Worm (Caenorhabditis elegans) whole organism, early embryonic: ENCODE measurements around the gene K01A11.1.
A peak's percentile ranks its signal among the peaks of the same experiment; 100 is the strongest.

Source experiments
- B0310.2 ChIP-seq: sonication (generic microtip); optimal IDR thresholded peaks from 2 replicates; lab custom pipeline; 2016; ENCODE audit warnings: mild to moderate bottlenecking, missing genetic modification characterization, missing compliant biosample characterization
- F13C5.2 ChIP-seq: sonication (generic microtip); optimal IDR thresholded peaks from 2 replicates; lab custom pipeline; 2017; ENCODE audit warnings: mild to moderate bottlenecking, missing genetic modification characterization, inconsistent platforms, missing compliant biosample characterization
- aly-1 ChIP-seq: sonication (generic microtip); optimal IDR thresholded peaks from 2 replicates; lab custom pipeline; 2016; ENCODE audit warnings: missing genetic modification characterization, missing compliant biosample characterization
- ama-1 ChIP-seq: fragments of 150-350 bp; optimal IDR thresholded peaks from 2 replicates; lab custom pipeline; 2014
- ceh-13 ChIP-seq: fragments of 200-800 bp; sonication (Bioruptor generic); optimal IDR thresholded peaks from 2 replicates; lab custom pipeline; 2018; ENCODE audit warnings: mild to moderate bottlenecking, missing genetic modification characterization, missing compliant biosample characterization
- ceh-36 ChIP-seq: sonication (generic microtip); optimal IDR thresholded peaks from 2 replicates; lab custom pipeline; 2016; ENCODE audit warnings: missing genetic modification characterization, inconsistent platforms, missing compliant biosample characterization
- ets-7 ChIP-seq: sonication (generic microtip); optimal IDR thresholded peaks from 2 replicates; lab custom pipeline; 2016; ENCODE audit warnings: missing genotype, missing genetic modification characterization, missing compliant biosample characterization
- flt-1 ChIP-seq: fragments of 200-800 bp; sonication (Bioruptor generic); IDR thresholded peaks from 2 replicates; pipeline ENCODE4 v1.3.6; 2022; ENCODE audit warnings: missing genetic modification characterization, missing compliant biosample characterization
- hmbx-1 ChIP-seq: sonication (generic microtip); optimal IDR thresholded peaks from 2 replicates; lab custom pipeline; 2016; ENCODE audit warnings: mild to moderate bottlenecking, missing genetic modification characterization, missing compliant biosample characterization
- hmg-4 ChIP-seq: fragments of 200-800 bp; sonication (Bioruptor generic); optimal IDR thresholded peaks from 2 replicates; lab custom pipeline; 2018; ENCODE audit warnings: mild to moderate bottlenecking, missing genetic modification characterization, missing compliant biosample characterization
- hnd-1 ChIP-seq: sonication (generic microtip); optimal IDR thresholded peaks from 2 replicates; lab custom pipeline; 2016; ENCODE audit warnings: missing genetic modification characterization, missing compliant biosample characterization
- pes-1 ChIP-seq: fragments of 200-800 bp; sonication (Bioruptor generic); IDR thresholded peaks from 2 replicates; pipeline ENCODE4 v1.3.6; 2022; ENCODE audit warnings: missing genetic modification reagents, missing genetic modification characterization, missing compliant biosample characterization
- scrt-1 ChIP-seq: fragments of 200-800 bp; sonication (Bioruptor generic); IDR thresholded peaks from 2 replicates; pipeline ENCODE4 v1.3.6; 2022; ENCODE audit warnings: missing genetic modification characterization, missing compliant biosample characterization
- sea-1 ChIP-seq: fragments of 200-800 bp; sonication (Bioruptor generic); conservative IDR thresholded peaks from 2 replicates; pipeline ENCODE4 v1.3.6; 2022; ENCODE audit warnings: missing genetic modification characterization, missing compliant biosample characterization
- tbx-11 ChIP-seq: fragments of 200-800 bp; sonication (Bioruptor generic); IDR thresholded peaks from 2 replicates; pipeline ENCODE4 v1.3.6; 2022; ENCODE audit warnings: missing genetic modification characterization, missing compliant biosample characterization
- tbx-37 ChIP-seq: fragments of 200-800 bp; sonication (Bioruptor generic); conservative IDR thresholded peaks from 2 replicates; pipeline ENCODE4 v1.3.6; 2022; ENCODE audit warnings: missing genetic modification reagents, missing genetic modification characterization, missing compliant biosample characterization
- tra-4 ChIP-seq: sonication (generic microtip); optimal IDR thresholded peaks from 2 replicates; lab custom pipeline; 2017; ENCODE audit warnings: missing genetic modification characterization, missing compliant biosample characterization

K01A11.1 gene

DNA sequence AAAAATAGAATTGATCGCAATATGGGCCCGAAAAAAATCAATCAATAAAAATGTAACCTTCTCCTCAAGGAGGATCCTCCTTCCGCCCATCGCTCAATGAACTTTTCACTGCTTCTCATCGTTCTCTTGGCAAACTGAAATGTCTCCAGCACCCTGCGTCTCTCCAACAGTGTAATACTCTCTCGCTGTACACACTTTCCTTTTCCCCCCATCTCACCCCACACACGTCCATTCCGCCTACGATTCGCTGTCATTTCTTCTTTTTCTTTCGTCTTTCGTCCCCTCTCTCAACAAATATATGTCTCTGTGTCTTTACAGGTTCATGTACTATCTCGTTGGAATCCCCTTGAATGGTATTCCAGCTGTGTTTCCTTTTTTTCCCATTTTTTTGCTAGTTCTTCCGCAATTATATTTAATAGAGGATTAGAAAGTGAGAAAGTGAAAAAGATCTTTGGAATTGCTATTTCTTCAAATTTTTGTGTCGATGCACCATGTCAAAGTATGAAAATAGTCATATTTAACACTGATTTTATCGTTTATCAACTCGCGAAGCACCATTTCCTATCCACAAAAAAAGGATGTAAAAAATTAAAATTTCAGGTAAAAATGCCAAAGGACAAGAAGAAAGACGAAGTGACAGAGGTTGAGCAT is 40.2 kb upstream of the K01A11.1 start, which contains the start of gene rsu-1:
TSS of gene rsu-1 (plus strand) at position 601 of the 651 bp plus-strand sequence.
- no peak for TF ChIP-seq ceh-36 (tag; lab: Kevin White, UChicago)
- TF ChIP-seq aly-1 (tag; lab: Kevin White, UChicago), result no peak
- TF ChIP-seq F13C5.2 (tag; lab: Kevin White, UChicago), result peak; percentile 26
- no peak for TF ChIP-seq tbx-11
- TF ChIP-seq tra-4 (tag; lab: Kevin White, UChicago), result no peak

DNA sequence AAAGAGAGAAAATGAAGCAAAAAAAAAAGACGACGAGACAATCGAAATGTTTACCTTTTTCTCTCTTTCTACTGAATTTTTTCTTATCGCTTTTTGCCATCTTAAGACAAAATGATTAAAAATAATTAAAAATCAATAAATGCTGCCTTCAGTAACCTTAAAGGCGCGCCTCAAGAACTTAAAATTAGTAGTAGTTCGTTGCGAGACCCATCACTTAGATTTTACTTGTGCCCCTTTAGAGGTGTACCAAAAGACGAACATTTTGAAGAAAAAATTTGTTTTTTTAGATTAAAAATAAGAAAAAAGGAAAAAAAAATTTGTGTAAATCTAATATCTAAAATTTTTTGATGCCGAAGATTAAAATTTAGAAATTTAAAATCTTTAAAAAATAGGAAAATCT is 39.7 kb upstream of the K01A11.1 start:
- TF ChIP-seq aly-1 (tag; lab: Kevin White, UChicago) (no peak), pes-1 (GFP tag; lab: Robert Waterston, UW) (no peak), F13C5.2 (tag; lab: Kevin White, UChicago) (no peak), ets-7 (tag; lab: Kevin White, UChicago) (no peak), tbx-37 (GFP tag; lab: Robert Waterston, UW) (no peak), ceh-36 (tag; lab: Kevin White, UChicago) (no peak), flt-1 (GFP tag; lab: Robert Waterston, UW) (no peak), ceh-13 (GFP tag; lab: Kevin White, UChicago) (no peak), scrt-1 (GFP tag; lab: Robert Waterston, UW) (no peak), hnd-1 (tag; lab: Kevin White, UChicago) (no peak), ama-1 (no peak), hmg-4 (GFP tag; lab: Kevin White, UChicago) (no peak), tbx-11 (no peak), sea-1 (no peak)

DNA sequence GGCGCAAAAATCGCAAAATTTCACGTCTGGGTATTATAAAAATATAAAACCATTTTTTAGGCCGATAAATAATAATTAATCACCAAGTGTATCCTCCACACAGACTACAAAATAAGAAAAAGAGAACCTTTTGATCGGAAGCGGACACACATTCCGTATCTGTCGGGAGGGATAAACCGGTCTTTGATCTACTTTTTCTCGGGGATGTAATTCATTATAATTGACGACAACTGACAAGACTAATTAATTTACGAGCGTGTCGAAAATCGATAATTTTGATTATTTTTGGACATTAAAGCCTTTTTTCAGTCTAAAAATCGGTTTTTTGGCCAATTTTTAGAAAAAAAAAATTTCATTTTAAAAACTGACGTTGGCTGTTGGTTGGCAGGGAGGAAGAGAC is 39.1 kb upstream of the K01A11.1 start:
- TF ChIP-seq tbx-37 (GFP tag; lab: Robert Waterston, UW), result no peak

DNA sequence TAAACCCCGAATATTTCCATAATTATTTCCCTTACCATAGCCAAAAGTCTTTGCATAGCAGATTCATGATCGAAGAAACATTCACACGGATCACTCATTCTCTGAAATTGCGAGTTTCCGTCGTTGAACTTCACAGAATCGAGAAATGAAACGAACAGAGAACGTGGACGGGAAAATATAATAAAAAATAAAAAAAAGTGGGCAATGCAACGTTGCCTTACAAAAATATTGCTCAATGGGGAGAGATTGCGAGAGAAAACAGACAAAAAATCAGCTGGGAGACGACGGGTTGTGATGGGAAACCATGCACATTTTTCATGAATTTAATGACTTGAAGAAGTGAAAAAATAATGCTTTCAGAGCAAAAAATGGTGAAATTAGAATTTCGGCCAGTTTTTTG is 38.4 kb upstream of the K01A11.1 start, which contains the start of gene smim-14:
TSS of gene smim-14 (minus strand) at position 101 of the 400 bp plus-strand sequence.
- no peak for TF ChIP-seq scrt-1 (GFP tag; lab: Robert Waterston, UW)
- no peak for TF ChIP-seq flt-1 (GFP tag; lab: Robert Waterston, UW)
- TF ChIP-seq sea-1, result no peak
- TF ChIP-seq ceh-13 (GFP tag; lab: Kevin White, UChicago), result no peak
- no peak for TF ChIP-seq ets-7 (tag; lab: Kevin White, UChicago)
- TF ChIP-seq hmg-4 (GFP tag; lab: Kevin White, UChicago), result no peak
- TF ChIP-seq ceh-36 (tag; lab: Kevin White, UChicago), result no peak

DNA sequence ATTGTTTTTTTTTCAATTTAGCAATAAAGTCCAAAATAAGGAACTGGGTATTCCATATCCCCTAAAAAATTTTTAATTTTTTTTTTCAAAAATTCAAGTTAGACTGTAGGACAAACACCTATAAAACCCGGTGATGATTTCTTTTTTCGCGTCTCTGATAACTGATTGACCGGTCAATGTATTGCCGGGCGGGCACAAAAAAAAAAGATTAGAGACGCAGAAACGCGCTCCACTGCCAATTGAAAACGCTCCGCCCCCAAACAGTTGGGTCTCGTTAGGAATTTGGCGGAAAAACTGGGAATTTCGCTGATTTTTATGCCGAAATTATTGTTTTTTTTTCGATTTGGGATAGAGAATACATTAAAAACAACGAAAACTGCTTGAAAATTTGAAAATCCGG is 37.1 kb upstream of the K01A11.1 start:
- TF ChIP-seq ceh-36 (tag; lab: Kevin White, UChicago), result no peak

DNA sequence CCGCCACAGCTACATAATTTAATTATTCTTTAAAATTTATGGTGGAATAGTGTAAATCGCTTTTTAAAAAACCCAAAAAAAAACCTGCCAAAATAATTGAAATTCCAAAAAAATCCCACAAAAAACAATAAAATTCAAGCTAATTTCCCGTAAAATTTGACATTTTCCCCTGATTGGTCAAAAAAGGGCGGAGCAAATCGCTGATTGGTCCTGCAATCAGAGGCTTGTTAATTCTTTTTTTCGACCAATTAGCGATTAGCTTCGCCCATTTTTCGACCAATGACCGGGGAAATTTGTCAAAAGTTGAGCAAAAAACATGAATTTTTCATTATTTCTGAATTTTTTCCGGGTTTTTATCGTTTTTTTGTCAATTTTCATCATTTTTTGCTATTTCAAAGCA is 35.7 kb upstream of the K01A11.1 start:
- TF ChIP-seq ets-7 (tag; lab: Kevin White, UChicago), result no peak
- no peak for TF ChIP-seq tra-4 (tag; lab: Kevin White, UChicago)
- no peak for TF ChIP-seq ceh-13 (GFP tag; lab: Kevin White, UChicago)
- TF ChIP-seq pes-1 (GFP tag; lab: Robert Waterston, UW), result no peak
- no peak for TF ChIP-seq ama-1
- TF ChIP-seq hnd-1 (tag; lab: Kevin White, UChicago), result no peak
- no peak for TF ChIP-seq ceh-36 (tag; lab: Kevin White, UChicago)
- no peak for TF ChIP-seq aly-1 (tag; lab: Kevin White, UChicago)
- TF ChIP-seq sea-1, result no peak
- no peak for TF ChIP-seq hmg-4 (GFP tag; lab: Kevin White, UChicago)
- no peak for TF ChIP-seq tbx-11
- TF ChIP-seq tbx-37 (GFP tag; lab: Robert Waterston, UW), result no peak
- TF ChIP-seq scrt-1 (GFP tag; lab: Robert Waterston, UW), result no peak

DNA sequence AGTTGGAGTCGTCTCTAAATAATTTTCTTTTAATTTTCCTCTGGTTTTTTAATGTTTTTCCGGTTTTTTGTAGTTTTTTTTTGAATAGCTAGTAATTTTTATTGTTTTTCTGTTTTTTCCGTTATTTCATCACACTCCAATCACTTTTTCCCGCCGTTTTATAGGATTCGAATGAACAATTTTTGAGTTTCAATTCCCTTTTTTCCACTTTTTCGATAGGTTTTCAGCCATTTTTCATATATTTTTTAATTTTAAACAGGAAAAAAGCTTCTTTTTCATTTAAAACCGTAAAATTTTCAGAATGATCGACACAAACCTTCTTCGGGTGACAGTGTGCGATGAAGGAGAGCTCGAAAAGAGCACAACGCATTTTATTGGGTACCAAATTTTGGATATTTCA is 30.1 kb upstream of the K01A11.1 start, which contains the start of gene pph-6:
TSS of gene pph-6 (plus strand) at position 301 of the 400 bp plus-strand sequence.
- no peak for TF ChIP-seq sea-1
- TF ChIP-seq F13C5.2 (tag; lab: Kevin White, UChicago), result no peak
- TF ChIP-seq hmbx-1, result no peak
- TF ChIP-seq ceh-36 (tag; lab: Kevin White, UChicago), result no peak
- TF ChIP-seq ama-1, result no peak
- no peak for TF ChIP-seq hmg-4 (GFP tag; lab: Kevin White, UChicago)
- no peak for TF ChIP-seq hnd-1 (tag; lab: Kevin White, UChicago)
- TF ChIP-seq aly-1 (tag; lab: Kevin White, UChicago), result no peak
- no peak for TF ChIP-seq scrt-1 (GFP tag; lab: Robert Waterston, UW)
- no peak for TF ChIP-seq ets-7 (tag; lab: Kevin White, UChicago)

DNA sequence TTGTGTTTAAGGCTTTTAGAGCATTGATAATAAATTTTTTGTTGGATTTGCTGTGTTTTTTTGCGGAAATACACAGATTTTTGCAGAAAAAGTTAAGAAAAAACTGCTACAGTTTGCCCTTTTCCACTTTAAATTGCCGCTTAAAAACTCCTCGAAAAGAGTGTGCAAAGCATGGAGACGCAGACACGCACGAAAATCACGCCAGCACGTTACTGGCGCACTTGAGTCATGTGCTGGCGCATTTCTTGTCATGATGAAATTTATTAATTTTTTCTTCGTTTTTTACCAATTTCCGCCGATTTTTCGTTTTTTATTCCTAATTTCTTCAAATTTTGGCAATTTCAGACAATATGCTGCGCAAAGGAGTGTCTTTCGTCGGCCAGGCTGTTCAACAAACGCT is 28.8 kb upstream of the K01A11.1 start, which contains the start of gene C34C12.8:
TSS of gene C34C12.8 (plus strand) at position 346 of the 400 bp plus-strand sequence.
- TF ChIP-seq hmg-4 (GFP tag; lab: Kevin White, UChicago), result peak; percentile 56
- no peak for TF ChIP-seq B0310.2
- TF ChIP-seq ets-7 (tag; lab: Kevin White, UChicago), result no peak
- TF ChIP-seq sea-1, result peak; percentile 50; the same call in 1 of the 2 replicates
- no peak for TF ChIP-seq ama-1
- peak; percentile 46; the same call in 1 of the 2 replicates for TF ChIP-seq flt-1 (GFP tag; lab: Robert Waterston, UW)
- peak; percentile 72 for TF ChIP-seq F13C5.2 (tag; lab: Kevin White, UChicago)
- no peak for TF ChIP-seq hnd-1 (tag; lab: Kevin White, UChicago)
- TF ChIP-seq hmbx-1, result no peak
- TF ChIP-seq ceh-36 (tag; lab: Kevin White, UChicago), result no peak
- TF ChIP-seq pes-1 (GFP tag; lab: Robert Waterston, UW), result peak; percentile 64; the same call in 1 of the 2 replicates
- no peak for TF ChIP-seq tbx-11
- TF ChIP-seq tbx-37 (GFP tag; lab: Robert Waterston, UW), result 0 out of 2 replicates have a peak, but pooled peaks have one; percentile 30
- no peak for TF ChIP-seq aly-1 (tag; lab: Kevin White, UChicago)
- no peak for TF ChIP-seq scrt-1 (GFP tag; lab: Robert Waterston, UW)
- TF ChIP-seq ceh-13 (GFP tag; lab: Kevin White, UChicago), result no peak
- no peak for TF ChIP-seq tra-4 (tag; lab: Kevin White, UChicago)
